Worm (Caenorhabditis elegans): ENCODE data around the gene npp-24.

- TF ChIP-seq him-1 (tag; optimal IDR thresholded peaks at IDR 0.05) = no peak
- no peak for TF ChIP-seq W03F9.2 (tag; optimal IDR thresholded peaks at IDR 0.05)
Measured at ce11 chrII:5525297-5525696, 19.6 kb downstream of the npp-24 start, which contains the start of gene tbx-35.
